Worm (Caenorhabditis elegans): Measurements from ENCODE around the gene C34D4.4.

DNA sequence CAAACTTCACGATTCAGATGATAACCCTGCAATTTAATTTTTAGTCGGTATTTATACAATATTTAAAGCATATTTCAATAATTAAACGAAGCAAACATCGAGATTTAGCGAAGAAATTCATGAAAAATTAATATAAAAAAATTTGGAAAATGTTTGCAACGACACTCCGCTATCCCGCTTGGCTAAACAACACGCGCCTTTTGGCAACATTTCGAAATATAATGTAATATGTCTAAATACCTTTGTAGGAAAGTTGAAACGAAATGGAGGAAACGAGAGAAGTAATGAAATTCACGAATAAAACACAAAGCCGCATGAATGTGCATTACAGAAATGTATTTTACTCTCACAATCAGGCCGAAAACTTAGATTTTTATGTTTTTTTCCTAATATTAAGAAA, 16.6 kb downstream of the C34D4.4 start, which contains the start of gene rpc-1:
- TF ChIP-seq lir-3 (tag; optimal IDR thresholded peaks at IDR 0.05; ENCODE audit: poor library complexity) = no peak
- TF ChIP-seq lsy-2 (tag; optimal IDR thresholded peaks at IDR 0.05) = peak; percentile 22 to 75
- no peak for TF ChIP-seq unc-62 (GFP tag; optimal IDR thresholded peaks at IDR 0.05)
- no peak for TF ChIP-seq pqm-1 (tag; optimal IDR thresholded peaks at IDR 0.05)
- no peak for TF ChIP-seq Y116A8C.19 (tag; optimal IDR thresholded peaks at IDR 0.05; ENCODE audit: borderline replicate concordance)
- no peak for TF ChIP-seq ztf-11 (tag; optimal IDR thresholded peaks at IDR 0.05)
